Worm (Caenorhabditis elegans) whole organism, late embryonic: ENCODE measurements around the gene hrpu-2.
"Not testable (repeated sequence)": the region's sequence is repeated elsewhere in the genome, so short reads cannot be mapped to it uniquely, and the experiment has no call there.

Source experiments
- Y22D7AL.16 ChIP-seq: sonication (generic microtip); optimal IDR thresholded peaks from 2 replicates; lab custom pipeline; 2016; ENCODE audit warnings: missing genetic modification characterization, missing compliant biosample characterization
- ama-1 ChIP-seq: fragments of 150-350 bp; optimal IDR thresholded peaks from 2 replicates; lab custom pipeline; 2014
- ceh-9 ChIP-seq: sonication (generic microtip); optimal IDR thresholded peaks from 2 replicates; lab custom pipeline; 2016; ENCODE audit warnings: mild to moderate bottlenecking, missing genetic modification characterization, inconsistent platforms, missing compliant biosample characterization
- dmd-4 ChIP-seq: sonication (generic microtip); optimal IDR thresholded peaks from 2 replicates; lab custom pipeline; 2016; ENCODE audit warnings: borderline replicate concordance, missing genetic modification characterization, missing compliant biosample characterization
- fax-1 ChIP-seq: sonication (generic microtip); optimal IDR thresholded peaks from 2 replicates; lab custom pipeline; 2016; ENCODE audit warnings: missing genotype, missing genetic modification characterization, missing compliant biosample characterization
- nfya-1 ChIP-seq: sonication (generic microtip); optimal IDR thresholded peaks from 2 replicates; lab custom pipeline; 2017; ENCODE audit warnings: missing genetic modification characterization, mild to moderate bottlenecking, missing compliant biosample characterization, antibody characterized with exemption, moderate library complexity
- nhr-11 ChIP-seq: fragments of 150-350 bp; optimal IDR thresholded peaks from 2 replicates; lab custom pipeline; 2014; ENCODE audit warnings: missing biosample characterization, missing genetic modification characterization
- npax-4 ChIP-seq: sonication (generic microtip); optimal IDR thresholded peaks from 2 replicates; lab custom pipeline; 2016; ENCODE audit warnings: missing genetic modification characterization, missing compliant biosample characterization
- pha-4 ChIP-seq: fragments of 150-350 bp; optimal IDR thresholded peaks from 2 replicates; lab custom pipeline; 2018; ENCODE audit warnings: missing biosample characterization, missing genetic modification reagents, missing genetic modification characterization
- pqm-1 ChIP-seq: sonication (generic microtip); optimal IDR thresholded peaks from 2 replicates; lab custom pipeline; 2016; ENCODE audit warnings: missing genetic modification characterization, missing compliant biosample characterization
- sox-4 ChIP-seq: sonication (generic microtip); optimal IDR thresholded peaks from 2 replicates; lab custom pipeline; 2017; ENCODE audit warnings: mild to moderate bottlenecking, missing genetic modification characterization, inconsistent platforms, missing compliant biosample characterization
- tbx-7 ChIP-seq: sonication (generic microtip); optimal IDR thresholded peaks from 2 replicates; lab custom pipeline; 2016; ENCODE audit warnings: missing genotype, missing genetic modification characterization, missing compliant biosample characterization
- unc-55 ChIP-seq: sonication (generic microtip); optimal IDR thresholded peaks from 2 replicates; lab custom pipeline; 2017; ENCODE audit warnings: missing biosample characterization, missing genetic modification reagents, missing genetic modification characterization

- not testable (repeated sequence) for TF ChIP-seq dmd-4 (tag; lab: Kevin White, UChicago); Y22D7AL.16 (tag; lab: Kevin White, UChicago); unc-55 (GFP tag; lab: Kevin White, UChicago); npax-4 (tag; lab: Kevin White, UChicago); nfya-1 (tag; lab: Kevin White, UChicago); pha-4; sox-4 (tag; lab: Kevin White, UChicago); tbx-7; nhr-11 (tag; lab: Kevin White, UChicago); ceh-9 (tag; lab: Kevin White, UChicago); ama-1 (lab: Kevin White, UChicago); pqm-1 (tag; lab: Kevin White, UChicago); fax-1 (tag; lab: Kevin White, UChicago)
Measured at ce11 chrIV:2216756-2217155, 39.1 kb downstream of the hrpu-2 start, which contains the start of gene T04C4.3.
